Worm (Caenorhabditis elegans) whole organism, mixed stage, embryonic: ENCODE data around the gene drap-1.

Experiments
- ceh-39 ChIP-seq: fragments of 150-350 bp; optimal IDR thresholded peaks from 2 replicates; lab custom pipeline; 2014; ENCODE audit warnings: missing biosample characterization, missing genetic modification characterization
- drap-1 ChIP-seq: fragments of 200-800 bp; sonication (Bioruptor generic); optimal IDR thresholded peaks from 3 replicates; lab custom pipeline; 2018; ENCODE audit warnings: mild to moderate bottlenecking, missing genetic modification characterization, missing compliant biosample characterization
- lin-13 ChIP-seq: fragments of 150-350 bp; optimal IDR thresholded peaks from 2 replicates; lab custom pipeline; 2014; ENCODE audit warnings: missing biosample characterization, missing genetic modification characterization
- lsy-2 ChIP-seq: fragments of 150-350 bp; optimal IDR thresholded peaks from 2 replicates; lab custom pipeline; 2014; ENCODE audit warnings: missing biosample characterization, missing genetic modification characterization
- nhr-237 ChIP-seq: fragments of 150-350 bp; optimal IDR thresholded peaks from 2 replicates; lab custom pipeline; 2014; ENCODE audit warnings: missing biosample characterization, missing genetic modification characterization
- unc-62 ChIP-seq: fragments of 150-350 bp; optimal IDR thresholded peaks from 2 replicates; lab custom pipeline; 2014; ENCODE audit warnings: missing biosample characterization, missing genetic modification reagents, missing genetic modification characterization
- zip-8 ChIP-seq: fragments of 150-350 bp; optimal IDR thresholded peaks from 2 replicates; lab custom pipeline; 2014; ENCODE audit warnings: missing biosample characterization, missing genetic modification characterization

DNA sequence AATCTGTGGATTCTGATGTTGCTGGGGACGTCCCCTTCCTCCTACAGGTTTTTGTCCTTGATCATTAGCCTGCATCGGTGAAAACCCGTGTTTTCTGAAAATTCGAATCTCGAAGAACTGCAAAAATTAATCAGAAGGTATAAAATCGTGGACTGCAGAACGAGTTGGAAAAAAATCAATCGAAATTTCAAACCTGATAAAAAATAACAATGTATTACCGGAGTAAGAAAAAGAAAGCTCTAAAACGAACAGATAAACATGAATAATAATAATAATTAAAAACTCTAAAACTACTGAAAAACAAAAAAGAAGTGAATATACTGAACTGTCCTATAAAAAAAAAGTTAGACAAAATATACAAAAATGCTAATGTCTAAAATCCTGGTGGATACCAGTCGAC, 53.1 kb downstream of the drap-1 start, which contains the start of gene F46B6.5:
- no peak for TF ChIP-seq zip-8 (tag; lab: Kevin White, UChicago)
- TF ChIP-seq ceh-39: no peak
- TF ChIP-seq unc-62 (GFP tag; lab: Kevin White, UChicago): no peak
- TF ChIP-seq lsy-2 (tag; lab: Kevin White, UChicago): no peak
- no peak for TF ChIP-seq drap-1
- no peak for TF ChIP-seq lin-13
- no peak for TF ChIP-seq nhr-237 (tag; lab: Kevin White, UChicago)
